Worm (Caenorhabditis elegans): ENCODE measurements around the gene srab-10.

The srab-10 gene

ce11 chrV:3162299-3162698, 17.9 kb upstream of the srab-10 start:
- no peak for TF ChIP-seq hlh-1 (tag; optimal IDR thresholded peaks at IDR 0.05)

ce11 chrV:3159252-3159651, 14.9 kb upstream of the srab-10 start, which contains the start of gene C36C5.12:
Gene C36C5.12, minus strand, starts transcription at chrV:3159352.
- TF ChIP-seq mls-2 (tag; optimal IDR thresholded peaks at IDR 0.05) (no peak), nhr-237 (tag; optimal IDR thresholded peaks at IDR 0.05) (no peak)

ce11 chrV:3158379-3158778, 14.0 kb upstream of the srab-10 start:
- no peak for TF ChIP-seq tbx-8 (GFP tag; optimal IDR thresholded peaks at IDR 0.05)
- TF ChIP-seq drap-1 (GFP tag; optimal IDR thresholded peaks at IDR 0.05): no peak
- TF ChIP-seq mls-2 (tag; optimal IDR thresholded peaks at IDR 0.05): no peak
- TF ChIP-seq sem-2 (GFP tag; optimal IDR thresholded peaks at IDR 0.05): no peak
- TF ChIP-seq bed-3 (GFP tag; optimal IDR thresholded peaks at IDR 0.05): no peak
- TF ChIP-seq unc-39 (tag; optimal IDR thresholded peaks at IDR 0.05): no peak
- no peak for TF ChIP-seq mab-5 (tag; optimal IDR thresholded peaks at IDR 0.05)
- no peak for TF ChIP-seq nhr-237 (tag; optimal IDR thresholded peaks at IDR 0.05)
- TF ChIP-seq ztf-11 (tag; optimal IDR thresholded peaks at IDR 0.05): no peak
- no peak for TF ChIP-seq elt-1 (tag; optimal IDR thresholded peaks at IDR 0.05; ENCODE audit: borderline replicate concordance, insufficient read depth)
- TF ChIP-seq flh-1 (GFP tag; optimal IDR thresholded peaks at IDR 0.05): no peak
- no peak for TF ChIP-seq hlh-1 (tag; optimal IDR thresholded peaks at IDR 0.05)
- no peak for TF ChIP-seq ceh-43 (GFP tag; optimal IDR thresholded peaks at IDR 0.05)
- TF ChIP-seq sptf-1 (tag; optimal IDR thresholded peaks at IDR 0.05): no peak
- TF ChIP-seq lin-13 (tag; optimal IDR thresholded peaks at IDR 0.05): no peak
- no peak for TF ChIP-seq unc-120 (tag; optimal IDR thresholded peaks at IDR 0.05; ENCODE audit: poor library complexity, severe bottlenecking)

ce11 chrV:3156786-3157185, 12.4 kb upstream of the srab-10 start, which contains the start of gene exh-1:
Gene exh-1, plus strand, starts transcription at chrV:3157086.
- TF ChIP-seq nhr-237 (tag; optimal IDR thresholded peaks at IDR 0.05) (no peak), mep-1 (tag; optimal IDR thresholded peaks at IDR 0.05) (no peak), ceh-39 (tag; optimal IDR thresholded peaks at IDR 0.05) (no peak), blmp-1 (tag; optimal IDR thresholded peaks at IDR 0.05) (no peak), elt-3 (tag; optimal IDR thresholded peaks at IDR 0.05) (no peak), lin-32 (GFP tag; optimal IDR thresholded peaks at IDR 0.05) (no peak), drap-1 (GFP tag; optimal IDR thresholded peaks at IDR 0.05) (no peak), elt-1 (tag; optimal IDR thresholded peaks at IDR 0.05; ENCODE audit: borderline replicate concordance, insufficient read depth) (no peak), mab-5 (tag; optimal IDR thresholded peaks at IDR 0.05) (no peak), nhr-28 (tag; optimal IDR thresholded peaks at IDR 0.05) (no peak), unc-62 (GFP tag; optimal IDR thresholded peaks at IDR 0.05) (no peak), nhr-76 (tag; optimal IDR thresholded peaks at IDR 0.05) (no peak)

ce11 chrV:3155072-3155471, 10.7 kb upstream of the srab-10 start, which contains the start of gene srab-7:
Gene srab-7, minus strand, starts transcription at chrV:3155172.
- TF ChIP-seq elt-3 (tag; optimal IDR thresholded peaks at IDR 0.05) (no peak), mep-1 (tag; optimal IDR thresholded peaks at IDR 0.05) (no peak), ceh-43 (GFP tag; optimal IDR thresholded peaks at IDR 0.05) (no peak), cnd-1 (tag; optimal IDR thresholded peaks at IDR 0.05) (no peak), bed-3 (GFP tag; optimal IDR thresholded peaks at IDR 0.05) (no peak), ceh-83 (GFP tag; optimal IDR thresholded peaks at IDR 0.05) (no peak), blmp-1 (tag; optimal IDR thresholded peaks at IDR 0.05) (no peak), ham-2 (GFP tag; optimal IDR thresholded peaks at IDR 0.05) (no peak)

ce11 chrV:3151862-3152261, 7.5 kb upstream of the srab-10 start, which contains the start of gene srab-6:
Gene srab-6, minus strand, starts transcription at chrV:3151962.
- TF ChIP-seq flh-1 (GFP tag; optimal IDR thresholded peaks at IDR 0.05): no peak
- TF ChIP-seq lin-13 (tag; optimal IDR thresholded peaks at IDR 0.05): no peak
- TF ChIP-seq mls-2 (tag; optimal IDR thresholded peaks at IDR 0.05): no peak
- TF ChIP-seq pha-4 (tag; optimal IDR thresholded peaks at IDR 0.05): no peak
- TF ChIP-seq ceh-43 (GFP tag; optimal IDR thresholded peaks at IDR 0.05): no peak
- no peak for TF ChIP-seq M03D4.4 (tag; optimal IDR thresholded peaks at IDR 0.05)
- TF ChIP-seq unc-62 (GFP tag; optimal IDR thresholded peaks at IDR 0.05): no peak
- TF ChIP-seq ceh-39 (tag; optimal IDR thresholded peaks at IDR 0.05): no peak
- no peak for TF ChIP-seq nhr-28 (tag; optimal IDR thresholded peaks at IDR 0.05)
- no peak for TF ChIP-seq ces-1 (GFP tag; optimal IDR thresholded peaks at IDR 0.05)
